Worm (Caenorhabditis elegans): ENCODE data around the gene F28A10.4.

DNA sequence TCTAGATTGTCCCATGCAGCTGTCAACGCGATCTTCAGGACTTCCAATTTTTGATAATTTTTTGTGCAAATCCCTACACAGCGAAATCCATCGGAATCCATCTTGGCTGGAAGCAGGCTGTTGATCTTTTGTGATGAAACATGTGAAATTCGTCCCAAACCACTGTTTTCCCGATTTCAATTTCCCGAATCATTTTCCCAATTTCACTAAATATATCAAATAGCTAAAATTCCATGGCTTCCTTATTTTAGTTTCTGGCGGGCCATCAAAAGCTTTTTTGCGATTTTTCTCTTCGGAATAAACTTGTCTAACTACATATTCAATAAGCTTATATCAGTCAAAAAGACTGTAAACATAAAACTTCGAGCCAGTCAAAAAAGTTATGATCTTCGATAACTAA, 22.6 kb upstream of the F28A10.4 start, which contains the start of gene F46F5.8:
- TF ChIP-seq flt-1 (GFP tag; IDR thresholded peaks at IDR 0.05) (no peak), ceh-36 (tag; optimal IDR thresholded peaks at IDR 0.05) (no peak), aly-1 (tag; optimal IDR thresholded peaks at IDR 0.05) (no peak), ama-1 (optimal IDR thresholded peaks at IDR 0.05) (no peak)

All from whole organism, early embryonic.